Fruit fly (Drosophila melanogaster): ENCODE measurements around the gene CG5004.

CG5004 gene

dm6 chrX:17129733-17130466 is 22.5 kb downstream of the CG5004 start (continued):
- TF ChIP-seq CG12391 (tag; optimal IDR thresholded peaks at IDR 0.05) (peak; percentile 89), kni (GFP tag; optimal IDR thresholded peaks at IDR 0.05) (no peak), CG12219 (GFP tag; optimal IDR thresholded peaks at IDR 0.05) (peak; percentile 27), Hr51 (GFP tag; optimal IDR thresholded peaks at IDR 0.05) (peak in 1 of 2 experiments; percentile 92), CG10979 (tag; optimal IDR thresholded peaks at IDR 0.05) (peak; percentile 81), CG16863 (GFP tag; optimal IDR thresholded peaks at IDR 0.05) (peak; percentile 6), h (optimal IDR thresholded peaks at IDR 0.05) (no peak), ham (GFP tag; IDR thresholded peaks at IDR 0.05) (no peak), peb (GFP tag; IDR thresholded peaks at IDR 0.05) (peak; percentile 22; the same call in 1 of the 2 replicates), Hr39 (optimal IDR thresholded peaks at IDR 0.05) (no peak), toy (GFP tag; IDR thresholded peaks at IDR 0.05) (no peak), CG12942 (GFP tag; optimal IDR thresholded peaks at IDR 0.05) (peak; percentile 53), Fer3 (tag; optimal IDR thresholded peaks at IDR 0.05) (peak; percentile 84), yki (optimal IDR thresholded peaks at IDR 0.05) (no peak), H15 (GFP tag; IDR thresholded peaks at IDR 0.05) (peak; percentile 62; the same call in 1 of the 3 replicates), CG10366 (GFP tag; IDR thresholded peaks at IDR 0.05) (peak; percentile 74), CG15479 (GFP tag; optimal IDR thresholded peaks at IDR 0.05) (peak; percentile 66), Ravus (GFP tag; IDR thresholded peaks at IDR 0.05) (peak; percentile 58), Deaf1 (tag; optimal IDR thresholded peaks at IDR 0.05) (peak; percentile 71), CG2712 (tag; optimal IDR thresholded peaks at IDR 0.05) (peak; percentile 89), CG1603 (tag; optimal IDR thresholded peaks at IDR 0.05) (no peak), gsb (GFP tag; IDR thresholded peaks at IDR 0.05) (peak; percentile 67; the same call in 1 of the 2 replicates), Spps (tag; optimal IDR thresholded peaks at IDR 0.05) (peak; percentile 55), Oaz (GFP tag; IDR thresholded peaks at IDR 0.05) (peak; percentile 46; the same call in 1 of the 2 replicates), Dbx (GFP tag; IDR thresholded peaks at IDR 0.05) (peak; percentile 69; the same call in 2 of the 3 replicates), dimm (GFP tag; IDR thresholded peaks at IDR 0.05) (no peak), Xbp1 (GFP tag; optimal IDR thresholded peaks at IDR 0.05) (peak; percentile 75), maf-S (GFP tag; optimal IDR thresholded peaks at IDR 0.05) (no peak), CG3995 (GFP tag; optimal IDR thresholded peaks at IDR 0.05) (no peak), jumu (GFP tag; optimal IDR thresholded peaks at IDR 0.05) (no peak), CG15696 (tag; optimal IDR thresholded peaks at IDR 0.05) (peak; percentile 39), CG11695 (GFP tag; IDR thresholded peaks at IDR 0.05) (peak; percentile 85), CG17385 (GFP tag; optimal IDR thresholded peaks at IDR 0.05) (peak; percentile 84), HLH54F (GFP tag; optimal IDR thresholded peaks at IDR 0.05) (peak; percentile 37), Taf1 (GFP tag; IDR thresholded peaks at IDR 0.05) (no peak), HmgZ (tag; optimal IDR thresholded peaks at IDR 0.05) (peak; percentile 56), Vsx1 (GFP tag; optimal IDR thresholded peaks at IDR 0.05) (peak; percentile 69), CG7963 (GFP tag; IDR thresholded peaks at IDR 0.05; ENCODE audit: partially characterized antibody) (no peak), CTCF (GFP tag; optimal IDR thresholded peaks at IDR 0.05) (no peak), E2f2 (GFP tag; IDR thresholded peaks at IDR 0.05) (peak; percentile 63; the same call in 1 of the 2 replicates), CG7372 (GFP tag; IDR thresholded peaks at IDR 0.05) (peak; percentile 47; the same call in 1 of the 2 replicates), mirr (GFP tag; optimal IDR thresholded peaks at IDR 0.05) (no peak), Optix (GFP tag; IDR thresholded peaks at IDR 0.05) (no peak; the same call in 2 of the 3 replicates), unc-4 (GFP tag; IDR thresholded peaks at IDR 0.05; ENCODE audit: partially characterized antibody) (no peak), GATAe (GFP tag; conservative IDR thresholded peaks at IDR 0.05) (peak; percentile 90), Atf-2 (GFP tag; optimal IDR thresholded peaks at IDR 0.05) (no peak), CG3726 (GFP tag; IDR thresholded peaks at IDR 0.05) (0 out of 3 replicates have a peak, but pooled peaks have one; percentile 56), CG16779 (GFP tag; IDR thresholded peaks at IDR 0.05) (no peak), wor (GFP tag; IDR thresholded peaks at IDR 0.05) (peak; percentile 70), Sry-β (GFP tag; optimal IDR thresholded peaks at IDR 0.05) (no peak), CG14441 (GFP tag; IDR thresholded peaks at IDR 0.05) (peak; percentile 84)

Measured in whole organism, embryonic.